Fruit fly (Drosophila melanogaster): ENCODE data around the gene CG42399.

DNA sequence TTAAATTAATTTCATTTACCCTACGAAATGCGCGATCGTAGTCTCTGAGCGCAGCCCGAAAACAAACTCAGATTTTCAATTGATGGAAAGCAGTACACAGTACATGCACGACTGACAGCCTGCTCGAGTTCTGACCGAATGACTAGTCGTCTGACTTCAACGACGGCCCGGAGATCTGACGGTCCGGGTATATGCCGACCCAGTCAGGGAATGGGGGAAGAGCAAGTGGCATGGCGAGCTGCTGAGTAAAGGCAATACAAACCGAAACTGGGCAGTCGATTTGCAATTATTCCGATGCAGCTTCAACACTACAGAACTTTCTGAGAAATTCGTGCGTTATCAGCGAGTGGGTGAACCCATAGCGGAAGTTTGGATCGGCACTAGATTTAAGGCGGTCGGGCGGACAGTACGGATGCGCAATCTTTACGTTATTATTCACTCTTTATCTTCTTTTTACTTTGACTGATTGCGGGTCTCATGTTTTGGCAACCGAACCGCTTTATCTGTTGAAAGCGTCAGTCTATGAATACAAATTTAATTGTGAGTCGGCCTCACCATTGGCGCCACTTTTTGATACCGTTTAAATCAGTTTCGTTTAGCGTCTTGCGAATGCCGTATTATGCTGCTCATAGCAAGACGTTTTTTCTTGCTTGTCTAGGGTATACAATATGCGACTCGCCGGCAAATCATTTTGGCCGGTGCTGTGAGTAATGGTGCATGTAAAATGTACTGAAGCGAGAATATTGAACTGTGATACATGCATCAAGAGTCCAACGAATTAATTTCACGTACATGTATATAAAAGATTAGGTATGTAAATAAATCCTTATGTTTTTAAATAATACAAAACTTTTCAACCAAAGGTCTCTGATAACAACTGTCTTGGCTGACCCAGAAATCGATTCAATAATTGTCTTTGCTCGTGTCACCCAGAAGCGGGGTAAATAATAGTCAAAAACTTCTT, 32.3 kb downstream of the CG42399 start:
- TF ChIP-seq cyc (GFP tag; optimal IDR thresholded peaks at IDR 0.05) (no peak), CG7368 (GFP tag; optimal IDR thresholded peaks at IDR 0.05) (peak; percentile 27), pdm3 (GFP tag; optimal IDR thresholded peaks at IDR 0.05) (no peak), CG9139 (GFP tag; optimal IDR thresholded peaks at IDR 0.05) (no peak), Gug (GFP tag; IDR thresholded peaks at IDR 0.05) (no peak), eg (GFP tag; IDR thresholded peaks at IDR 0.05) (no peak), CG8319 (GFP tag; optimal IDR thresholded peaks at IDR 0.05) (no peak)
